Fruit fly (Drosophila melanogaster) whole organism, wandering third instar larva: ENCODE results near the gene inc.

ENCODE experiments used
- Abd-B ChIP-seq: fragments of >200 bp; optimal IDR thresholded peaks from 2 replicates; lab custom pipeline; 2017; ENCODE audit warnings: missing biosample characterization, missing genetic modification characterization
- CG32264 ChIP-seq: fragments of 200-800 bp; sonication (Bioruptor generic); optimal IDR thresholded peaks from 2 replicates; lab custom pipeline; 2016; ENCODE audit warnings: missing biosample characterization, missing genetic modification characterization
- CG9705 ChIP-seq: fragments of 200-800 bp; sonication (Bioruptor generic); optimal IDR thresholded peaks from 2 replicates; lab custom pipeline; 2018; ENCODE audit warnings: missing biosample characterization, mild to moderate bottlenecking, missing genetic modification characterization
- CrebA ChIP-seq: fragments of 200-800 bp; sonication (Bioruptor generic); optimal IDR thresholded peaks from 2 replicates; lab custom pipeline; 2016; ENCODE audit warnings: missing biosample characterization, mild to moderate bottlenecking, missing genetic modification characterization, borderline replicate concordance
- Dfd ChIP-seq: fragments of >200 bp; optimal IDR thresholded peaks from 2 replicates; lab custom pipeline; 2017; ENCODE audit warnings: missing biosample characterization, missing genetic modification characterization
- Dif ChIP-seq: fragments of 200-275, 200-300 bp; sonication (Bioruptor generic); optimal IDR thresholded peaks from 2 replicates; lab custom pipeline; 2018; ENCODE audit warnings: missing biosample characterization, missing genetic modification characterization; ENCODE audit not compliant: partially characterized antibody
- GATAd ChIP-seq: sonication (Bioruptor generic); optimal IDR thresholded peaks from 2 replicates; lab custom pipeline; 2016; ENCODE audit warnings: missing biosample characterization, missing genetic modification characterization
- HLH106 ChIP-seq: fragments of 200-800 bp; optimal IDR thresholded peaks from 3 replicates; lab custom pipeline; 2019; ENCODE audit warnings: missing biosample characterization, mild to moderate bottlenecking, missing genetic modification characterization, moderate library complexity
- Hnf4 ChIP-seq: fragments of 200-800 bp; sonication (Bioruptor generic); optimal IDR thresholded peaks from 2 replicates; lab custom pipeline; 2016; ENCODE audit warnings: missing biosample characterization, mild to moderate bottlenecking, missing genetic modification characterization
- Hr78 ChIP-seq: fragments of >200 bp; optimal IDR thresholded peaks from 2 replicates; lab custom pipeline; 2017; ENCODE audit warnings: missing biosample characterization, missing genetic modification characterization
- Hr83 ChIP-seq: fragments of 200-300 bp; sonication (Bioruptor generic); optimal IDR thresholded peaks from 2 replicates; lab custom pipeline; 2016; ENCODE audit warnings: missing biosample characterization, mild to moderate bottlenecking, missing genetic modification characterization, moderate library complexity; ENCODE audit not compliant: poor library complexity, severe bottlenecking
- Jra ChIP-seq: sonication (Bioruptor generic); optimal IDR thresholded peaks from 2 replicates; lab custom pipeline; 2016; ENCODE audit warnings: missing biosample characterization, missing genetic modification characterization
- Myc ChIP-seq: fragments of >200 bp; optimal IDR thresholded peaks from 2 replicates; lab custom pipeline; 2017
- N ChIP-seq: fragments of >200 bp; optimal IDR thresholded peaks from 2 replicates; lab custom pipeline; 2018; ENCODE audit warnings: missing biosample characterization, missing external identifiers, missing genetic modification characterization
- OdsH ChIP-seq: fragments of 200-800 bp; sonication (Bioruptor generic); optimal IDR thresholded peaks from 2 replicates; lab custom pipeline; 2016; ENCODE audit warnings: missing biosample characterization, mild to moderate bottlenecking, missing genetic modification characterization
- Rel ChIP-seq, 2 experiments: fragments of 200-800 bp; sonication (Bioruptor generic) in 1 of 2; optimal IDR thresholded peaks; 2 replicates in 1 of 2; 3 replicates in 1 of 2; lab custom pipeline; 2016 to 2019; ENCODE audit warnings: mild to moderate bottlenecking in 2 of 2, missing biosample characterization in 2 of 2, missing genetic modification characterization in 2 of 2, moderate library complexity in 1 of 2
- Sp1 ChIP-seq: fragments of 200-800 bp; sonication (Bioruptor generic); optimal IDR thresholded peaks from 3 replicates; lab custom pipeline; 2019; ENCODE audit warnings: missing biosample characterization, mild to moderate bottlenecking, missing genetic modification characterization, moderate library complexity
- Vsx2 ChIP-seq: fragments of 200-300, 225-300 bp; sonication (Bioruptor generic); optimal IDR thresholded peaks from 2 replicates; lab custom pipeline; 2018; ENCODE audit warnings: missing biosample characterization, missing genetic modification characterization; ENCODE audit not compliant: partially characterized antibody
- br ChIP-seq: fragments of 200-800 bp; sonication (Bioruptor generic); optimal IDR thresholded peaks from 2 replicates; lab custom pipeline; 2016; ENCODE audit warnings: missing biosample characterization, missing genetic modification characterization
- brk ChIP-seq: fragments of 200-800 bp; sonication (Bioruptor generic); optimal IDR thresholded peaks from 2 replicates; lab custom pipeline; 2016; ENCODE audit warnings: missing biosample characterization, mild to moderate bottlenecking, missing genetic modification characterization
- dl ChIP-seq, 2 experiments: fragments of 175-275, 200-275 bp in 1 of 2; fragments of 200-275 bp in 1 of 2; sonication (Bioruptor generic); optimal IDR thresholded peaks; lab custom pipeline; 2018; ENCODE audit warnings: mild to moderate bottlenecking in 2 of 2, missing biosample characterization in 2 of 2, missing genetic modification characterization in 2 of 2, moderate library complexity in 2 of 2; ENCODE audit not compliant: partially characterized antibody in 2 of 2, insufficient read depth in 1 of 2
- dmrt93B ChIP-seq: fragments of 200-800 bp; sonication (Bioruptor generic); optimal IDR thresholded peaks from 2 replicates; lab custom pipeline; 2018; ENCODE audit warnings: missing biosample characterization, mild to moderate bottlenecking, missing genetic modification characterization
- dsf ChIP-seq: sonication (Bioruptor generic); optimal IDR thresholded peaks from 2 replicates; lab custom pipeline; 2016; ENCODE audit warnings: missing biosample characterization, missing genetic modification characterization, borderline replicate concordance
- ey ChIP-seq: fragments of 200-800 bp; sonication (Bioruptor generic); optimal IDR thresholded peaks from 2 replicates; lab custom pipeline; 2016; ENCODE audit warnings: missing biosample characterization, missing genetic modification characterization
- foxo ChIP-seq, 2 experiments: fragments of 200-800 bp; sonication (Bioruptor generic); optimal IDR thresholded peaks; 2 replicates in 1 of 2; 3 replicates in 1 of 2; lab custom pipeline; 2016 to 2017; ENCODE audit warnings: missing biosample characterization in 2 of 2, missing genetic modification characterization in 2 of 2
- fru ChIP-seq: fragments of 200-800 bp; sonication (Bioruptor generic); optimal IDR thresholded peaks from 3 replicates; lab custom pipeline; 2016; ENCODE audit warnings: missing biosample characterization, mild to moderate bottlenecking, missing genetic modification characterization
- h ChIP-seq: fragments of 200-800 bp; sonication (Bioruptor generic); optimal IDR thresholded peaks from 3 replicates; lab custom pipeline; 2016; ENCODE audit warnings: missing biosample characterization, mild to moderate bottlenecking, missing genetic modification characterization
- jim ChIP-seq: fragments of 175-275, 200-325 bp; sonication (Bioruptor generic); optimal IDR thresholded peaks from 2 replicates; lab custom pipeline; 2016; ENCODE audit warnings: missing biosample characterization, mild to moderate bottlenecking, missing genetic modification characterization
- lola ChIP-seq: fragments of >200 bp; optimal IDR thresholded peaks from 2 replicates; lab custom pipeline; 2017; ENCODE audit warnings: missing biosample characterization, missing genetic modification characterization
- psq ChIP-seq: fragments of 200-800 bp; sonication (Bioruptor generic); optimal IDR thresholded peaks from 3 replicates; lab custom pipeline; 2017; ENCODE audit warnings: missing biosample characterization, mild to moderate bottlenecking, missing genetic modification characterization, moderate library complexity
- usp ChIP-seq: fragments of >200 bp; optimal IDR thresholded peaks from 2 replicates; lab custom pipeline; 2017; ENCODE audit warnings: missing biosample characterization, missing genetic modification characterization
- woc ChIP-seq: sonication (Bioruptor generic); optimal IDR thresholded peaks from 2 replicates; lab custom pipeline; 2016; ENCODE audit warnings: missing biosample characterization, mild to moderate bottlenecking, missing genetic modification characterization

inc gene

DNA sequence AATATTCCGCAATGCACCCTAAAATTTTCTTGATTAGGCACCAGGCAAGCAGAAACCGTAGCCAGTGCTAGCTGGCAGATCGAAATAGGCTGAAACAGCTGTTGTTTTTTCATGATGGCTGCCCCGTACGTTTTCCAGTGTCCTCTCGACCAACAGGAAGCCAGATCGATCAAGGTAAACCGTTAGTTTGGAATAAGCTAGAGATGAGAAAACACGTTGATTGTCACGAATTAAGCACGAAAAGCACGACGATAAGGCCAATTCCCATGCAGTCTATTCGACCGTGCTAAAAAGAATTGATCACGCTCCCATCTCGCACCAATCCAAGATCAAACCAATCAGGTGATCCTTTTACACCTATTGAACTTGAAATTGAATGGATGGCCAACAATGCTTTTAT is 28.4 kb upstream of the inc start:
- TF ChIP-seq Sp1, result no peak
- no peak for TF ChIP-seq h (GFP tag; lab: Kevin White, UChicago)
- no peak for TF ChIP-seq Dfd
- no peak for TF ChIP-seq Vsx2 (GFP tag; lab: Kevin White, UChicago)
- no peak for TF ChIP-seq psq (GFP tag; lab: Kevin White, UChicago)
- TF ChIP-seq Hnf4, result no peak
- no peak for TF ChIP-seq Myc (lab: Kevin White, UChicago)
- no peak for TF ChIP-seq dsf (GFP tag; lab: Kevin White, UChicago)
- TF ChIP-seq usp (GFP tag; lab: Kevin White, UChicago), result no peak

DNA sequence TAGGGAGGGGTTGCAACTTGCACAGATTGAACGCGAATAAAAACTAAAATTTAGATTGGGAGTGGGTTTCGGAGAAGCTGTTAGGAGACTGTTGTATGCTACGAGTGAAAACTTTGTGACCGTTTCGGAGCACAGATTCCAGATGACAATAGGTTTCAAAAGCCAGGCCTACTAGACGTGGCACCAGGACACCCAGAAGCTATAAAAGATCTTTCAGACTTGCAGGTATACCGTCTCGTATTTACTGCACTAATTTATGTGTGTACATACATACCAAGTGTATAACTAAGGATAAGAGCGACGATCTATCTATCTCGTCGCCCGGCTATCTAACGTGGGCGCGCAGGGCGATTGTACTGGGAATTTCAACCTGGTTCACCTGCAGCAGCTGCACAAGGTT is 26.3 kb upstream of the inc start, which contains the start of gene CG14785:
Gene CG14785 (minus strand): TSS at position 101 of the 400 bp plus-strand sequence.
- TF ChIP-seq Sp1, result no peak
- TF ChIP-seq Jra (GFP tag; lab: Kevin White, UChicago), result no peak
- TF ChIP-seq Hr83 (GFP tag; lab: Kevin White, UChicago), result no peak
- no peak for TF ChIP-seq br
- no peak for TF ChIP-seq CrebA (GFP tag; lab: Kevin White, UChicago)
- no peak for TF ChIP-seq Myc (lab: Kevin White, UChicago)
- no peak for TF ChIP-seq fru (GFP tag; lab: Kevin White, UChicago)
- TF ChIP-seq Dif (GFP tag; lab: Kevin White, UChicago), result no peak
- no peak for TF ChIP-seq Rel (GFP tag; optimal IDR thresholded peaks at IDR 0.05; lab: Kevin White, UChicago)
- no peak for TF ChIP-seq Rel (tag; optimal IDR thresholded peaks at IDR 0.05; lab: Kevin White, UChicago)
- TF ChIP-seq HLH106, result no peak
- no peak for TF ChIP-seq Hnf4
- no peak for TF ChIP-seq dmrt93B (GFP tag; lab: Kevin White, UChicago)
- no peak for TF ChIP-seq dsf (GFP tag; lab: Kevin White, UChicago)
- TF ChIP-seq woc (GFP tag; lab: Kevin White, UChicago), result no peak
- TF ChIP-seq h (GFP tag; lab: Kevin White, UChicago), result no peak

DNA sequence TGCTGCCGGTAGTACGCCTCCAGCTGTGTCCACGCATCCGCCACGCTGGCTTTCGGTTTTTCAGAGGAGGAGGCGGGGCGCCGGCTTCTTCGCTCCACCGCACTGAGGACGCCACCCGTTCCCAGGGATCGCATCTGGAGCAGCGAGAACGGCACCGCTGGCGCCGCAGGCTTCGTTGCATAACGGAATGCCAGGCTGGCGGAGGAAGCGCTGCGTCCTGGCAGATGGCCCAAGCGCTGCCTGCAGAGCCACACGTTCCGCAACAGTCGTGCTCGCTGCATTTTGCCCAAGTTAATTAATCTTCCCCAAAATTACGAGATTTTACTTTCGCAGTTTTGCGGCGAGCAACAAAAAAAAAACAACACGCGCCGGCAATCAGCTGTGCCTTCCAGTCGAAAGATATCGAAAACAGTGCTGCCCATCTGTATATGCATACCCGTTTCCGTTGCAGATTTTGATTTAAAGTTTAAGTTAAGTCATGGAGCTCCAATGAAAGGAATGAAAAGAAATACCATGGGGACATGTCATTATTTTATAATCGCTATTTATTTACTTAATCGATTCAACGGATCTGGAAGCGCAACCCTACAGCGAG is 22.9 kb upstream of the inc start, which contains the start of gene Lrpprc2:
Gene Lrpprc2 (minus strand): TSS at position 340 of the 595 bp plus-strand sequence.
- TF ChIP-seq dsf (GFP tag; lab: Kevin White, UChicago) (no peak), ey (GFP tag; lab: Kevin White, UChicago) (no peak), br (no peak), GATAd (no peak), Rel (GFP tag; optimal IDR thresholded peaks at IDR 0.05; lab: Kevin White, UChicago) (no peak), Rel (tag; optimal IDR thresholded peaks at IDR 0.05; lab: Kevin White, UChicago) (no peak), brk (GFP tag; lab: Kevin White, UChicago) (no peak), jim (GFP tag; lab: Kevin White, UChicago) (no peak), h (GFP tag; lab: Kevin White, UChicago) (no peak), CrebA (GFP tag; lab: Kevin White, UChicago) (no peak), lola (GFP tag; lab: Kevin White, UChicago) (no peak), fru (GFP tag; lab: Kevin White, UChicago) (no peak), CG32264 (GFP tag; lab: Kevin White, UChicago) (no peak), OdsH (no peak), Abd-B (GFP tag; lab: Kevin White, UChicago) (no peak)

DNA sequence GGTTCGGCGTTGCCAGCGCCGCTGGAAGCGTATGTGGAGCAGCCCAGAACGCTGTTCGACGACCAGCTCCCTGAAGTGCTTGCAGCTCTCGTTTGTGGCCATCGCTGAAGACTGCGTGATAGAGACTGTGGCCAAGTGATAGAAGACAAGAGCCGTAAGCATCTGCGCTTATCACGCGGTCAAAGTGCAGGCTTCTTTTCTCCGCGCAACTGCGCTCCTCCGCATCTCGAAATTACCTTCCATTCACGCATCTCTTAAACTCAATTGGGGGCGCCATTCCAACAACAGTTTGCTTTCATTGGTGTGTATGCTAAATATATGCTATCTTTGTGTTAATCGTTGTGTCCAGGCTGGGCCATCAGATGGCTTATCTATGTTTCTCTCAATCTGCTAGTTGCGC is 21.7 kb upstream of the inc start, which contains the start of gene CG14787:
Gene CG14787 (minus strand): TSS at position 133 of the 400 bp plus-strand sequence.
- TF ChIP-seq Abd-B (GFP tag; lab: Kevin White, UChicago) (no peak), dl (GFP tag; optimal IDR thresholded peaks at IDR 0.05; lab: Kevin White, UChicago; ENCODE audit: insufficient read depth in 1 of 2, partially characterized antibody in 2 of 2) (no peak), dmrt93B (GFP tag; lab: Kevin White, UChicago) (no peak), Rel (GFP tag; optimal IDR thresholded peaks at IDR 0.05; lab: Kevin White, UChicago) (no peak), Rel (tag; optimal IDR thresholded peaks at IDR 0.05; lab: Kevin White, UChicago) (no peak), HLH106 (no peak), dsf (GFP tag; lab: Kevin White, UChicago) (no peak), Myc (lab: Kevin White, UChicago) (no peak)

DNA sequence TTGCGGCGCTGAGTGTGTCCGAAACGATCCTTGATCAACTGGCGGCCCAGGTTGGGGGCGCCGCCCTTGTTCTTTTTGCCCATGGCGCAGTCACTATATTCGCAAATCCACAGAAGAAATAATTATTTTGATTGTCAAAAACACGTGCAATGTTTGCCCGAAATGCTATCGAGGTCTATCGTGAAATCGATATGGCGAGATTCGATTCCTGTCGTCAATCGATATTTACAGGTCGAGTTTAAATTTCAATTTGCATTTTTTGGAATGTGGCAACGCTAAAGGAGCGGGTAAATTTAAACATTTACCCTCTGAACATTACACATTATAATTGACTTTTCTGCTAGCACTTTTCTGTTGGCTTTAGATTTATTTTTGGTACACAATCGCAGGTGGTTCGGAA is 19.2 kb upstream of the inc start, which contains the start of gene Ns3:
Gene Ns3 (minus strand): TSS at position 188 of the 400 bp plus-strand sequence.
- TF ChIP-seq jim (GFP tag; lab: Kevin White, UChicago) (no peak), fru (GFP tag; lab: Kevin White, UChicago) (no peak), CG32264 (GFP tag; lab: Kevin White, UChicago) (no peak), foxo (GFP tag; optimal IDR thresholded peaks at IDR 0.05; lab: Kevin White, UChicago) (no peak), dmrt93B (GFP tag; lab: Kevin White, UChicago) (no peak), N (GFP tag; lab: Kevin White, UChicago) (no peak), lola (GFP tag; lab: Kevin White, UChicago) (no peak), Abd-B (GFP tag; lab: Kevin White, UChicago) (no peak), Hr78 (no peak), CG9705 (GFP tag; lab: Kevin White, UChicago) (no peak), OdsH (no peak)
